Worm (Caenorhabditis elegans) whole organism, L3 larva: ENCODE data around the gene T24C2.3.
A peak's percentile ranks its signal among the peaks of the same experiment; 100 is the strongest.

ENCODE experiments used
- ama-1 ChIP-seq: fragments of 150-350 bp; optimal IDR thresholded peaks from 2 replicates; lab custom pipeline; 2018
- egl-5 ChIP-seq: fragments of 150-350 bp; optimal IDR thresholded peaks from 2 replicates; lab custom pipeline; 2017; ENCODE audit warnings: missing biosample characterization, missing genetic modification reagents, missing genetic modification characterization, inconsistent platforms
- lin-15B ChIP-seq: fragments of 150-350 bp; optimal IDR thresholded peaks from 2 replicates; lab custom pipeline; 2014; ENCODE audit warnings: missing biosample characterization, missing genetic modification characterization
- mdl-1 ChIP-seq: fragments of 150-350 bp; optimal IDR thresholded peaks from 2 replicates; lab custom pipeline; 2014; ENCODE audit warnings: missing biosample characterization, missing genetic modification characterization
- nfya-1 ChIP-seq: sonication (generic microtip); optimal IDR thresholded peaks from 2 replicates; lab custom pipeline; 2017; ENCODE audit warnings: missing genetic modification characterization, mild to moderate bottlenecking, missing compliant biosample characterization, antibody characterized with exemption, moderate library complexity; ENCODE audit not compliant: insufficient read depth
- nhr-11 ChIP-seq: fragments of 150-350 bp; optimal IDR thresholded peaks from 2 replicates; lab custom pipeline; 2014; ENCODE audit warnings: missing biosample characterization, missing genetic modification characterization
- nhr-12 ChIP-seq: fragments of 150-350 bp; optimal IDR thresholded peaks from 2 replicates; lab custom pipeline; 2014; ENCODE audit warnings: missing biosample characterization, missing genetic modification characterization
- nhr-76 ChIP-seq: fragments of 150-350 bp; sonication (generic microtip); optimal IDR thresholded peaks from 5 replicates; lab custom pipeline; 2014; ENCODE audit warnings: missing biosample characterization, missing genetic modification characterization
- pqm-1 ChIP-seq: fragments of 150-350 bp; optimal IDR thresholded peaks from 2 replicates; lab custom pipeline; 2017; ENCODE audit warnings: missing biosample characterization, missing genetic modification characterization, inconsistent platforms
- skn-1 ChIP-seq: fragments of 150-350 bp; optimal IDR thresholded peaks from 2 replicates; lab custom pipeline; 2014; ENCODE audit warnings: missing biosample characterization, missing genetic modification characterization
- snpc-4 ChIP-seq: fragments of 150-350 bp; optimal IDR thresholded peaks from 2 replicates; lab custom pipeline; 2014; ENCODE audit warnings: missing biosample characterization, missing genetic modification characterization
- tbx-2 ChIP-seq: sonication (generic microtip); optimal IDR thresholded peaks from 2 replicates; lab custom pipeline; 2016; ENCODE audit warnings: mild to moderate bottlenecking, missing genetic modification characterization, missing compliant biosample characterization
- unc-62 ChIP-seq: fragments of 150-350 bp; sonication (generic microtip); optimal IDR thresholded peaks from 4 replicates; lab custom pipeline; 2014; ENCODE audit warnings: missing biosample characterization, missing genetic modification reagents, missing genetic modification characterization
- ztf-4 ChIP-seq: fragments of 150-350 bp; optimal IDR thresholded peaks from 2 replicates; lab custom pipeline; 2014; ENCODE audit warnings: missing biosample characterization, missing genetic modification characterization

DNA sequence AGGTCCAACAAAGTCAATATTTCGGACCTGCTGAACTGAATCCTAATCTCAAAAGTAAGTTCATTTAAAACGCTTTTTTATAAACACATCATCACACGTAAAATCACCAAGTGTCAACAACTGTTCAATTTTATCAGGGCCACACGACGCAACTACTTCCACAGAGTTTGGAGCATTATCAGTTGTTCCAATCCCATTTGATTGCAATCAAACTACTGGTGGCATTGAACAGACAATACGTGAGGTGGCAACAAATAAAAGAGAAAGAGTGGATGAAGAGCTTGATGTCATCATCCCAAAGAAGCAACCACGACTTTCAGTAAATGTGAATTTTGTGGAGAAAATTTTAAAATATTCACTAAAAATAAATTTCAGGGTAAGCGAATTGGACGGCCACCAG is 46.8 kb upstream of the T24C2.3 start:
- TF ChIP-seq mdl-1 (tag; lab: Kevin White, UChicago) (no peak), ama-1 (lab: Kevin White, UChicago) (no peak), nfya-1 (tag; lab: Kevin White, UChicago) (no peak), tbx-2 (tag; lab: Kevin White, UChicago) (no peak), nhr-12 (no peak), nhr-76 (tag; lab: Kevin White, UChicago) (no peak), snpc-4 (no peak), unc-62 (GFP tag; lab: Kevin White, UChicago) (no peak), nhr-11 (tag; lab: Kevin White, UChicago) (no peak), pqm-1 (tag; lab: Kevin White, UChicago) (no peak), lin-15B (tag; lab: Kevin White, UChicago) (no peak), ztf-4 (tag; lab: Kevin White, UChicago) (no peak), skn-1 (no peak), egl-5 (tag; lab: Kevin White, UChicago) (peak; percentile 81)
